Worm (Caenorhabditis elegans): ENCODE measurements around the gene octr-1.

DNA sequence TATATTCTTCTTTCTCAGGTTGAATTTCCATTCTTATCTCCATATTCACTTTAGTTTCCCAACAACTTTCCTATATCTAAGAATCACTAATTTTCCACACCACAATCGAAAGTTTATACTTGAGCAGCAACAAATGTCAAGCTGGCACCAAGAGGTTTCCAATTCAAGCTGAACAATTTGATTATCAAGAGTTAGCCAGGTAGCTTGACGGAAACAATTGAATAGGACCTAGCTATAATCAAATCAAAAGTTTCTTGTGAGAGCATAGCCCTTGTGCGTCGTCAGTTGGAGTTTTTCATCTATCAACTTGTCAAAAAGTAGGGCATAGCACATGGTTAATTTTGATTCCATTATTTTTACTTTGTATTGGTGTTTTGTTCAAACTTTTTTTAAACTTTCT lies 44.5 kb upstream of the octr-1 start:
- TF ChIP-seq nhr-11 (tag; optimal IDR thresholded peaks at IDR 0.05): no peak
- no peak for TF ChIP-seq nhr-12 (tag; optimal IDR thresholded peaks at IDR 0.05)
- TF ChIP-seq tlp-1 (tag; optimal IDR thresholded peaks at IDR 0.05): no peak
- no peak for TF ChIP-seq egl-27 (tag; optimal IDR thresholded peaks at IDR 0.05)
- no peak for TF ChIP-seq snpc-4 (tag; optimal IDR thresholded peaks at IDR 0.05)
- TF ChIP-seq alr-1 (tag; optimal IDR thresholded peaks at IDR 0.05; ENCODE audit: borderline replicate concordance): no peak
- no peak for TF ChIP-seq skn-1 (tag; optimal IDR thresholded peaks at IDR 0.05)
- TF ChIP-seq nhr-77 (tag; optimal IDR thresholded peaks at IDR 0.05): no peak
- no peak for TF ChIP-seq zag-1 (tag; optimal IDR thresholded peaks at IDR 0.05)
- no peak for TF ChIP-seq fkh-10 (GFP tag; optimal IDR thresholded peaks at IDR 0.05)
- TF ChIP-seq fkh-4 (tag; optimal IDR thresholded peaks at IDR 0.05; ENCODE audit: borderline replicate concordance): no peak
- TF ChIP-seq hpl-2 (GFP tag; optimal IDR thresholded peaks at IDR 0.05): no peak
- TF ChIP-seq lin-39 (tag; optimal IDR thresholded peaks at IDR 0.05): no peak

All from whole organism, L1 larva.